Fruit fly (Drosophila melanogaster): ENCODE data around the gene Mkp3.

Gene Mkp3

DNA sequence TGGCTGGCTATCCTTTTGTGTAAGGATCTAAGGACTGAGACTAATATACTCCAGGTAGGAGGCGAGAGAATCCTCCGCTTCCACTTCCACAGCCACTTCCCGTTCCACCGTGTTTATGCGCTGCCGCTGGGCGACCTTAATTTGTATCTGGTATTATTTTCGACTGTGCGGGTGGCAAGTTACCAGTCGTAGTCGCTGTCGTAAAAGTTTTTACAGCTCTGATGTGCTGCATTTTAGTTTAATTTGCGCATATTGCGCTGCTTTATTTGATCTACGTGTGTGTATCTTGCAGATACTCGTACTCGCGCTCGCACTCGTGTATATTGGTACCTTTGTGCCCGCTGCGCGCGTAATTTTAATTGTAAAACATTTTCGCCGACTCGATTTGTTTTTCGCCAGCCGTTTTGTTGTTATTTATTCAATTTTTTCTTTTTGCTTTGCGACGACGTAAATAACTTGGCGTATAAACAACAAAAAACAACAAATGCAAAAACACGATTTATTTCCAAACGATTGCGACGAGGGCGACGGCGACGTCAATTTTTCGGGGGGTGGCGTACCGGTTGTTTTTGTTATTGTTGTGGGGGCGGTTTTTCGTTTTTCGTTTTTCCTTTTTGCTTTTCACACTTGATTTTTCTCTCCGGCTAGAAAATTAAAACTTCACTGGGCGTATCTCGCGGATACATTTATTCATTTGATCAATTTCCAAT is 41.5 kb downstream of the Mkp3 start:
- TF ChIP-seq fru (GFP tag; optimal IDR thresholded peaks at IDR 0.05) (no peak), CG9705 (GFP tag; optimal IDR thresholded peaks at IDR 0.05) (peak; percentile 2), jim (GFP tag; optimal IDR thresholded peaks at IDR 0.05) (no peak)

- TF ChIP-seq dmrt93B (GFP tag; optimal IDR thresholded peaks at IDR 0.05), result no peak
- no peak for TF ChIP-seq Rel (GFP tag; optimal IDR thresholded peaks at IDR 0.05)
- TF ChIP-seq Rel (tag; optimal IDR thresholded peaks at IDR 0.05), result no peak
- TF ChIP-seq Hnf4 (GFP tag; optimal IDR thresholded peaks at IDR 0.05), result no peak
- no peak for TF ChIP-seq Abd-B (GFP tag; optimal IDR thresholded peaks at IDR 0.05)
- TF ChIP-seq Vsx2 (GFP tag; optimal IDR thresholded peaks at IDR 0.05; ENCODE audit: partially characterized antibody), result no peak
- TF ChIP-seq ey (GFP tag; optimal IDR thresholded peaks at IDR 0.05), result no peak
- TF ChIP-seq dsf (GFP tag; optimal IDR thresholded peaks at IDR 0.05; ENCODE audit: borderline replicate concordance), result no peak
- no peak for TF ChIP-seq Hr78 (GFP tag; optimal IDR thresholded peaks at IDR 0.05)
- no peak for TF ChIP-seq pan (optimal IDR thresholded peaks at IDR 0.05)
- no peak for TF ChIP-seq sage (GFP tag; optimal IDR thresholded peaks at IDR 0.05)
- no peak for TF ChIP-seq N (GFP tag; optimal IDR thresholded peaks at IDR 0.05)
- TF ChIP-seq fru (GFP tag; optimal IDR thresholded peaks at IDR 0.05), result no peak
- no peak for TF ChIP-seq usp (GFP tag; optimal IDR thresholded peaks at IDR 0.05)
- TF ChIP-seq GATAd (GFP tag; optimal IDR thresholded peaks at IDR 0.05), result no peak
- TF ChIP-seq CG9705 (GFP tag; optimal IDR thresholded peaks at IDR 0.05), result no peak
- TF ChIP-seq dl (GFP tag; optimal IDR thresholded peaks at IDR 0.05; ENCODE audit: insufficient read depth in 1 of 2, partially characterized antibody in 2 of 2), result no peak
- no peak for TF ChIP-seq psq (GFP tag; optimal IDR thresholded peaks at IDR 0.05)
- TF ChIP-seq OdsH (GFP tag; optimal IDR thresholded peaks at IDR 0.05), result no peak
- TF ChIP-seq sv (GFP tag; optimal IDR thresholded peaks at IDR 0.05), result no peak
- no peak for TF ChIP-seq brk (GFP tag; optimal IDR thresholded peaks at IDR 0.05)
Observed at dm6 chr3L:19043464-19044034, 42.7 kb downstream of the Mkp3 start.

DNA sequence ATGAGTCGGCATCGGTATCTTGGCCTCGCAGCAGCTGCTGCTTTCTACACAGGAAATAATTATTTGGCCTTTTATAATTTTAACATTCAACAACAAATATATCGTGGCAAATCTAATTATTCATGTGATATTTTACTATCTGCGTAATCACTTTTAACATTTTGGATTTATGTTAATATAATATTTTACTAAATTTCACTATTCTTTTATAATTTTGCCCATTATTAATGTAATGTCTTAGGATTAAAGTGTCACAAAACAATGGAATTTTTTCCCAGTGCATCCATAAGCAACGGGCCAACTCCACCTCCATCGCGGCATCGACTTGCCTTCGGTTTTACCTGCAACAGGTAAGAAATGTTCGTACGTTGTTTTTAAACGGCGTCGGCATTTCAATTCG is 43.7 kb downstream of the Mkp3 start:
- TF ChIP-seq N (GFP tag; optimal IDR thresholded peaks at IDR 0.05) (no peak), CG32264 (GFP tag; optimal IDR thresholded peaks at IDR 0.05) (peak; percentile 3), CG9705 (GFP tag; optimal IDR thresholded peaks at IDR 0.05) (peak; percentile 83), fru (GFP tag; optimal IDR thresholded peaks at IDR 0.05) (peak; percentile 86), dl (GFP tag; optimal IDR thresholded peaks at IDR 0.05; ENCODE audit: insufficient read depth in 1 of 2, partially characterized antibody in 2 of 2) (peak in 1 of 2 experiments; percentile 19), woc (GFP tag; optimal IDR thresholded peaks at IDR 0.05) (peak; percentile 54), lola (GFP tag; optimal IDR thresholded peaks at IDR 0.05) (no peak), h (GFP tag; optimal IDR thresholded peaks at IDR 0.05) (peak; percentile 84), CrebA (GFP tag; optimal IDR thresholded peaks at IDR 0.05; ENCODE audit: borderline replicate concordance) (peak; percentile 17), Mio (GFP tag; optimal IDR thresholded peaks at IDR 0.05) (no peak), tai (GFP tag; optimal IDR thresholded peaks at IDR 0.05) (peak; percentile 47), sv (GFP tag; optimal IDR thresholded peaks at IDR 0.05) (no peak), dsf (GFP tag; optimal IDR thresholded peaks at IDR 0.05; ENCODE audit: borderline replicate concordance) (peak; percentile 7), Jra (GFP tag; optimal IDR thresholded peaks at IDR 0.05) (peak; percentile 56), brk (GFP tag; optimal IDR thresholded peaks at IDR 0.05) (peak; percentile 29), Rel (GFP tag; optimal IDR thresholded peaks at IDR 0.05) (no peak), Rel (tag; optimal IDR thresholded peaks at IDR 0.05) (peak; percentile 61), rgr (GFP tag; optimal IDR thresholded peaks at IDR 0.05) (peak; percentile 86), sage (GFP tag; optimal IDR thresholded peaks at IDR 0.05) (peak; percentile 45), Sp1 (GFP tag; optimal IDR thresholded peaks at IDR 0.05) (peak; percentile 96), psq (GFP tag; optimal IDR thresholded peaks at IDR 0.05) (peak; percentile 83), dmrt93B (GFP tag; optimal IDR thresholded peaks at IDR 0.05) (peak; percentile 86), br (GFP tag; optimal IDR thresholded peaks at IDR 0.05) (peak; percentile 72), GATAd (GFP tag; optimal IDR thresholded peaks at IDR 0.05) (no peak), jim (GFP tag; optimal IDR thresholded peaks at IDR 0.05) (no peak), Abd-B (GFP tag; optimal IDR thresholded peaks at IDR 0.05) (no peak), Myc (optimal IDR thresholded peaks at IDR 0.05) (no peak), Dif (GFP tag; optimal IDR thresholded peaks at IDR 0.05; ENCODE audit: partially characterized antibody) (no peak), ey (GFP tag; optimal IDR thresholded peaks at IDR 0.05) (peak; percentile 74), Hr78 (GFP tag; optimal IDR thresholded peaks at IDR 0.05) (no peak), Dfd (GFP tag; optimal IDR thresholded peaks at IDR 0.05) (no peak), usp (GFP tag; optimal IDR thresholded peaks at IDR 0.05) (no peak), pan (optimal IDR thresholded peaks at IDR 0.05) (no peak), foxo (GFP tag; optimal IDR thresholded peaks at IDR 0.05) (peak in 1 of 2 experiments; percentile 92), Hnf4 (GFP tag; optimal IDR thresholded peaks at IDR 0.05) (peak; percentile 49), Vsx2 (GFP tag; optimal IDR thresholded peaks at IDR 0.05; ENCODE audit: partially characterized antibody) (no peak), Hr83 (GFP tag; optimal IDR thresholded peaks at IDR 0.05; ENCODE audit: poor library complexity, severe bottlenecking) (no peak), OdsH (GFP tag; optimal IDR thresholded peaks at IDR 0.05) (peak; percentile 91), HLH106 (tag; optimal IDR thresholded peaks at IDR 0.05) (peak; percentile 95)

Data from whole organism, wandering third instar larva.